Worm (Caenorhabditis elegans) whole organism, L2 larva: Measurements from ENCODE around the gene srh-75.

Source experiments
- F13H6.1 ChIP-seq: sonication (generic microtip); optimal IDR thresholded peaks from 2 replicates; lab custom pipeline; 2016; ENCODE audit warnings: missing genetic modification characterization, missing compliant biosample characterization
- R02D3.7 ChIP-seq: fragments of 150-350 bp; optimal IDR thresholded peaks from 2 replicates; lab custom pipeline; 2014; ENCODE audit warnings: missing biosample characterization, missing genetic modification characterization
- Y55F3AM.14 ChIP-seq: fragments of 200-800 bp; sonication (Bioruptor generic); optimal IDR thresholded peaks from 2 replicates; lab custom pipeline; 2018; ENCODE audit warnings: mild to moderate bottlenecking, missing genetic modification characterization, missing compliant biosample characterization
- blmp-1 ChIP-seq: sonication (generic microtip); optimal IDR thresholded peaks from 2 replicates; lab custom pipeline; 2017; ENCODE audit warnings: missing genetic modification characterization, mild to moderate bottlenecking, missing compliant biosample characterization, antibody characterized with exemption, moderate library complexity; ENCODE audit not compliant: insufficient read depth
- ceh-16 ChIP-seq: fragments of 150-350 bp; optimal IDR thresholded peaks from 2 replicates; lab custom pipeline; 2014; ENCODE audit warnings: missing biosample characterization, missing genetic modification characterization
- ceh-82 ChIP-seq: fragments of 150-350 bp; optimal IDR thresholded peaks from 2 replicates; lab custom pipeline; 2014; ENCODE audit warnings: missing biosample characterization, missing genetic modification characterization
- crh-2 ChIP-seq: sonication (generic microtip); optimal IDR thresholded peaks from 2 replicates; lab custom pipeline; 2017; ENCODE audit warnings: missing biosample characterization, missing genetic modification characterization
- egl-27 ChIP-seq: sonication (generic microtip); optimal IDR thresholded peaks from 3 replicates; lab custom pipeline; 2017; ENCODE audit warnings: missing biosample characterization, missing genetic modification reagents, missing genetic modification characterization
- elt-1 ChIP-seq: fragments of 150-350 bp; optimal IDR thresholded peaks from 2 replicates; lab custom pipeline; 2014; ENCODE audit warnings: missing biosample characterization, missing genetic modification characterization
- elt-3 ChIP-seq: sonication (generic microtip); optimal IDR thresholded peaks from 2 replicates; lab custom pipeline; 2017; ENCODE audit warnings: missing biosample characterization, missing genetic modification characterization
- fos-1 ChIP-seq: fragments of 150-350 bp; optimal IDR thresholded peaks from 2 replicates; lab custom pipeline; 2014; ENCODE audit warnings: missing biosample characterization, missing genetic modification characterization
- lin-11 ChIP-seq: fragments of 150-350 bp; sonication (generic microtip); optimal IDR thresholded peaks from 2 replicates; lab custom pipeline; 2014; ENCODE audit warnings: missing biosample characterization, missing genetic modification characterization, inconsistent platforms, mixed read lengths
- lin-13 ChIP-seq: fragments of 150-350 bp; optimal IDR thresholded peaks from 2 replicates; lab custom pipeline; 2014; ENCODE audit warnings: missing biosample characterization, missing genetic modification reagents, missing genetic modification characterization
- lin-39 ChIP-seq: fragments of 150-350 bp; optimal IDR thresholded peaks from 2 replicates; lab custom pipeline; 2014; ENCODE audit warnings: missing biosample characterization, missing genetic modification reagents, missing genetic modification characterization
- lsy-2 ChIP-seq, 2 experiments: fragments of 150-350 bp in 1 of 2; sonication (generic microtip) in 1 of 2; optimal IDR thresholded peaks; 2 replicates each; lab custom pipeline; 2014 to 2017; ENCODE audit warnings: missing biosample characterization in 2 of 2, missing genetic modification characterization in 2 of 2
- mab-5 ChIP-seq: fragments of 150-350 bp; optimal IDR thresholded peaks from 2 replicates; lab custom pipeline; 2014; ENCODE audit warnings: missing biosample characterization, missing genetic modification characterization
- mbf-1 ChIP-seq: sonication (generic microtip); optimal IDR thresholded peaks from 2 replicates; lab custom pipeline; 2017; ENCODE audit warnings: missing biosample characterization, missing genetic modification characterization
- mdl-1 ChIP-seq, 2 experiments: fragments of 150-350 bp in 1 of 2; sonication (generic microtip) in 1 of 2; optimal IDR thresholded peaks; 2 replicates each; lab custom pipeline; 2017; ENCODE audit warnings: missing biosample characterization in 2 of 2, missing genetic modification characterization in 2 of 2
- nhr-11 ChIP-seq: fragments of 150-350 bp; optimal IDR thresholded peaks from 2 replicates; lab custom pipeline; 2014; ENCODE audit warnings: missing biosample characterization, missing genetic modification characterization
- nhr-129 ChIP-seq: fragments of 150-350 bp; optimal IDR thresholded peaks from 2 replicates; lab custom pipeline; 2014; ENCODE audit warnings: missing biosample characterization, missing genetic modification characterization
- nhr-21 ChIP-seq: fragments of 150-350 bp; optimal IDR thresholded peaks from 2 replicates; lab custom pipeline; 2014; ENCODE audit warnings: missing biosample characterization, missing genetic modification characterization
- nhr-23 ChIP-seq: fragments of 150-350 bp; optimal IDR thresholded peaks from 2 replicates; lab custom pipeline; 2014; ENCODE audit warnings: missing biosample characterization, missing genetic modification reagents, missing genetic modification characterization
- nhr-237 ChIP-seq: fragments of 150-350 bp; optimal IDR thresholded peaks from 2 replicates; lab custom pipeline; 2014; ENCODE audit warnings: missing biosample characterization, missing genetic modification characterization
- nhr-25 ChIP-seq: fragments of 150-350 bp; sonication (generic microtip); optimal IDR thresholded peaks from 3 replicates; lab custom pipeline; 2014; ENCODE audit warnings: missing biosample characterization, missing genetic modification characterization
- nhr-77 ChIP-seq: fragments of 150-350 bp; optimal IDR thresholded peaks from 2 replicates; lab custom pipeline; 2014; ENCODE audit warnings: missing biosample characterization, missing genetic modification characterization
- peb-1 ChIP-seq: fragments of 150-350 bp; optimal IDR thresholded peaks from 2 replicates; lab custom pipeline; 2014; ENCODE audit warnings: missing biosample characterization, missing genetic modification characterization
- sem-4 ChIP-seq: fragments of 150-350 bp; optimal IDR thresholded peaks from 2 replicates; lab custom pipeline; 2014; ENCODE audit warnings: missing biosample characterization, missing genetic modification reagents, missing genetic modification characterization
- skn-1 ChIP-seq: sonication (generic microtip); optimal IDR thresholded peaks from 2 replicates; lab custom pipeline; 2017; ENCODE audit warnings: missing biosample characterization, missing genetic modification characterization
- sma-3 ChIP-seq: sonication (generic microtip); optimal IDR thresholded peaks from 2 replicates; lab custom pipeline; 2016; ENCODE audit warnings: missing genetic modification reagents, missing genetic modification characterization, missing compliant biosample characterization
- sma-9 ChIP-seq, 2 experiments: fragments of 150-350 bp in 1 of 2; sonication (generic microtip) in 1 of 2; optimal IDR thresholded peaks; 2 replicates each; lab custom pipeline; 2014 to 2016; ENCODE audit warnings: missing genetic modification characterization in 2 of 2, mild to moderate bottlenecking in 1 of 2, missing biosample characterization in 1 of 2, missing compliant biosample characterization in 1 of 2, missing genetic modification reagents in 1 of 2, moderate library complexity in 1 of 2
- snpc-4 ChIP-seq: fragments of 150-350 bp; optimal IDR thresholded peaks from 2 replicates; lab custom pipeline; 2014; ENCODE audit warnings: missing biosample characterization, missing genetic modification characterization
- unc-39 ChIP-seq: fragments of 150-350 bp; optimal IDR thresholded peaks from 2 replicates; lab custom pipeline; 2014; ENCODE audit warnings: missing biosample characterization, missing genetic modification characterization
- unc-55 ChIP-seq: fragments of 150-350 bp; sonication (generic microtip); optimal IDR thresholded peaks from 3 replicates; lab custom pipeline; 2014; ENCODE audit warnings: missing biosample characterization, missing genetic modification reagents, missing genetic modification characterization
- unc-62 ChIP-seq: fragments of 150-350 bp; optimal IDR thresholded peaks from 2 replicates; lab custom pipeline; 2014; ENCODE audit warnings: missing biosample characterization, missing genetic modification reagents, missing genetic modification characterization
- zag-1 ChIP-seq: fragments of 150-350 bp; optimal IDR thresholded peaks from 2 replicates; lab custom pipeline; 2014; ENCODE audit warnings: missing biosample characterization, missing genetic modification characterization

Gene srh-75

DNA sequence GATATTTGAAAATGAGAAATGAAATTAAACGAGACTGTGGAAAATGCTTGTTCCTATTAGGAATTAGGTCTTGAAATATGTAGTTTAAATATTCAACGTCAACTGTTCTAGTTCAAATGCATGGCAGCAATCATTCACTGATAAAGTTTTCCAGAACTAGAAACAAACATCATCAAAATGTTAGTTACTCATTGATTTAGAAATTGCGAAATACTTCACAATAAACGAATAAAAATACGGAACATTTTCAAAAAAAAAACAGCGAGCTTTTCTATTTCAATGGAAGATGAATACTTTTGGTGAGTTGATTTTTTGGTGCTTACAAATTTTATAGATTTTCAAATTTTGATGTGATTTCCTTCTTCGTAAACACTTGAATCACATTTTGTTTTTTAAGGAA, 14.4 kb downstream of the srh-75 start, which contains the start of gene C45B11.2:
Gene C45B11.2, plus strand, starts transcription at position 173 of the 400 bp plus-strand sequence.
- TF ChIP-seq unc-62 (GFP tag; lab: Kevin White, UChicago): no peak
- TF ChIP-seq nhr-25 (tag; lab: Kevin White, UChicago): no peak
- no peak for TF ChIP-seq mdl-1 (tag; optimal IDR thresholded peaks at IDR 0.05; lab: Kevin White, UChicago)
- peak; percentile 52 for TF ChIP-seq nhr-129
- peak; percentile 37 for TF ChIP-seq fos-1 (tag; lab: Kevin White, UChicago)
- no peak for TF ChIP-seq lin-11
- no peak for TF ChIP-seq lin-39 (tag; lab: Kevin White, UChicago)
- TF ChIP-seq, all 48 proteins: peak for 2

- no peak for TF ChIP-seq ceh-82 (tag; lab: Kevin White, UChicago)
- no peak for TF ChIP-seq nhr-129
- TF ChIP-seq sma-9 (GFP tag; optimal IDR thresholded peaks at IDR 0.05; lab: Kevin White, UChicago): no peak
- TF ChIP-seq sma-9 (tag; optimal IDR thresholded peaks at IDR 0.05; lab: Kevin White, UChicago): no peak
- TF ChIP-seq snpc-4: no peak
- no peak for TF ChIP-seq unc-55 (GFP tag; lab: Kevin White, UChicago)
- no peak for TF ChIP-seq peb-1 (tag; lab: Kevin White, UChicago)
- no peak for TF ChIP-seq zag-1 (tag; lab: Kevin White, UChicago)
- no peak for TF ChIP-seq crh-2 (tag; lab: Kevin White, UChicago)
- no peak for TF ChIP-seq ceh-16 (tag; lab: Kevin White, UChicago)
- no peak for TF ChIP-seq sem-4
- TF ChIP-seq unc-39 (tag; lab: Kevin White, UChicago): no peak
- TF ChIP-seq lin-13 (GFP tag; lab: Kevin White, UChicago): no peak
- no peak for TF ChIP-seq elt-1 (tag; lab: Kevin White, UChicago)
- no peak for TF ChIP-seq nhr-21 (tag; lab: Kevin White, UChicago)
Observed at ce11 chrV:11041499-11041898, 15.4 kb downstream of the srh-75 start, which contains the start of gene C45B11.5. TSS of gene C45B11.5 (plus strand) at chrV:11041799.

DNA sequence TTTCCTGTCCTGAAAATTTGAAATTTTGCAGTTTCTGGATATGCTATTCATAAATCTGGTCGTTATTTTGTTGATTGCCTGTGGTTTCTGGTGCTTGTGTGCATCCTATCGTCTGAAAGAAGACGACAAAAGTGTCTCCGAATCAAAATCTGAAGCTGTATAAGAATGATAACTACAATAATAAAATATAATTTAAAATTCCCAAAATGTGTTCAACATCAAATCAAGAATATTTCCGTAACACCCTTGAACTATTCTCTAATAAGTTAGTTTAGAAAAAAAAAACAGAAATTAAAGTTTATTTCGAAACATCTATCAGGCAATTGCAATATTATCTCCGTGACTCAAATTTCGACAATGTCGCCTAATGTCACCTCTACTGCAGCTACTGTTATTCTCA, 16.5 kb downstream of the srh-75 start, which contains the start of gene C45B11.8:
Gene C45B11.8, plus strand, starts transcription at position 301 of the 400 bp plus-strand sequence.
- TF ChIP-seq sma-9 (GFP tag; optimal IDR thresholded peaks at IDR 0.05; lab: Kevin White, UChicago) (no peak), sma-9 (tag; optimal IDR thresholded peaks at IDR 0.05; lab: Kevin White, UChicago) (no peak), nhr-25 (tag; lab: Kevin White, UChicago) (no peak), unc-55 (GFP tag; lab: Kevin White, UChicago) (no peak), F13H6.1 (tag; lab: Kevin White, UChicago) (no peak), sma-3 (GFP tag; lab: Kevin White, UChicago) (no peak), lin-13 (GFP tag; lab: Kevin White, UChicago) (no peak), R02D3.7 (tag; lab: Kevin White, UChicago) (no peak), skn-1 (tag; lab: Kevin White, UChicago) (no peak), peb-1 (tag; lab: Kevin White, UChicago) (no peak), nhr-23 (tag; lab: Kevin White, UChicago) (no peak), mab-5 (tag; lab: Kevin White, UChicago) (no peak), nhr-11 (tag; lab: Kevin White, UChicago) (no peak), blmp-1 (tag; lab: Kevin White, UChicago) (no peak), nhr-237 (tag; lab: Kevin White, UChicago) (no peak), elt-3 (no peak), zag-1 (tag; lab: Kevin White, UChicago) (no peak), nhr-77 (no peak)

DNA sequence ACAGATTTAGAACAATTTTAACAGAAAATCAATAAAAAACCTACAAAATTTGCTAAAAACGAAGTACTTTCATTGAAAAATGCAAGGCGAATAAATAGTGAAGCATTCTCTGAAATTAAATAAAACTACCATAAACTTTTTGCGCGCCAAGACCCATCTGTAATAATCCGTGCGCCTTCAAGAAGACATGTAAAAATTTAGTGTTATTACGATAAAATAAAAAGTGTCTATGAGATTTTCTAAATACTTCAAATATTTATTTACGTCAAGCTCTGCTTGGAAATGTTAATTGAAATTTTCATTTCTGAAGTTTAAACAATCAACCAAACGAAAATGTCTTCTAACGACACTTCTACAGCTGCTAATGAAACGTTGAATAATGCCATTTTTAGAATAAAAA, 16.9 kb downstream of the srh-75 start, which contains the start of gene C45B11.9:
Gene C45B11.9, plus strand, starts transcription at position 301 of the 400 bp plus-strand sequence.
- TF ChIP-seq egl-27 (tag; lab: Kevin White, UChicago) (no peak), Y55F3AM.14 (no peak), sem-4 (no peak), lin-39 (tag; lab: Kevin White, UChicago) (no peak), zag-1 (tag; lab: Kevin White, UChicago) (no peak), elt-1 (tag; lab: Kevin White, UChicago) (no peak), lsy-2 (tag; optimal IDR thresholded peaks at IDR 0.05; lab: Kevin White, UChicago) (no peak), peb-1 (tag; lab: Kevin White, UChicago) (no peak), mbf-1 (tag; lab: Kevin White, UChicago) (no peak)
